Fruit fly (Drosophila melanogaster): ENCODE measurements around the gene eIF5B.

Gene eIF5B

DNA sequence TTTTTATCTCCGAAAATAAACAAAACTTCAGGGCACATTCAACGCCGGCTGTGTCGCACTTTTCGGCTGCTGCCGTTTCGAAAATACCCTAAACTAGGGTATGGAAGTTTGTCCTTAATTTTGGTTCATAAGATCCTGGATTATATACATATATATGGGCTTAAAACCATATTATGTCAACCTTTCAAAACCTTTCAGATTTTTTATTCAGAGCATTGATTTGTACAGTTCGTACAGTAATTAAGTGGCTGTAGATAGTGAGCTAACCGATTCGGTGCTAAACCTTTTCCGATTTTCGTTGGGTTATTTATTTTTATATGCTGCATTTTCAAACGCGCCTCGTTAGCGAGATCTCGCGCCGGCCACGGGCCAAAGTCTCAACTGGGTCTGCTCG, 71.1 kb downstream of the eIF5B start (continued):
- TF ChIP-seq knrl (GFP tag; IDR thresholded peaks at IDR 0.05; ENCODE audit: partially characterized antibody) (no peak), CkIIα-i1 (GFP tag; IDR thresholded peaks at IDR 0.05) (no peak), vnd (GFP tag; IDR thresholded peaks at IDR 0.05; ENCODE audit: partially characterized antibody) (no peak), E2f1 (GFP tag; IDR thresholded peaks at IDR 0.05) (peak; percentile 43; the same call in 1 of the 2 replicates), Scr (GFP tag; IDR thresholded peaks at IDR 0.05; ENCODE audit: partially characterized antibody) (no peak), Jarid2 (GFP tag; optimal IDR thresholded peaks at IDR 0.05) (no peak), Gsc (GFP tag; IDR thresholded peaks at IDR 0.05) (peak; percentile 23; the same call in 1 of the 2 replicates), org-1 (GFP tag; optimal IDR thresholded peaks at IDR 0.05) (peak; percentile 50), ind (GFP tag; optimal IDR thresholded peaks at IDR 0.05) (peak; percentile 54), CG10959 (GFP tag; IDR thresholded peaks at IDR 0.05) (no peak), lab (GFP tag; optimal IDR thresholded peaks at IDR 0.05) (peak; percentile 45), CG4820 (GFP tag; optimal IDR thresholded peaks at IDR 0.05) (peak; percentile 45), odd (GFP tag; optimal IDR thresholded peaks at IDR 0.05) (no peak), gcm (GFP tag; optimal IDR thresholded peaks at IDR 0.05) (peak; percentile 6), sens (GFP tag) (peak; percentile 82), Ravus (GFP tag; IDR thresholded peaks at IDR 0.05) (no peak), da (GFP tag; optimal IDR thresholded peaks at IDR 0.05) (no peak), Meics (GFP tag; optimal IDR thresholded peaks at IDR 0.05) (peak; percentile 51), CG7987 (GFP tag; optimal IDR thresholded peaks at IDR 0.05) (no peak), lbe (GFP tag; optimal IDR thresholded peaks at IDR 0.05) (peak; percentile 50), CG12236 (GFP tag; optimal IDR thresholded peaks at IDR 0.05) (no peak), CG32772 (GFP tag; IDR thresholded peaks at IDR 0.05) (peak; percentile 23; the same call in 1 of the 2 replicates), bcd (GFP tag; optimal IDR thresholded peaks at IDR 0.05) (no peak), CG10321 (GFP tag; IDR thresholded peaks at IDR 0.05) (0 out of 2 replicates have a peak, but pooled peaks have one; percentile 3), CG5953 (GFP tag; IDR thresholded peaks at IDR 0.05) (no peak), CG16779 (GFP tag; IDR thresholded peaks at IDR 0.05) (no peak), ftz-f1 (GFP tag; optimal IDR thresholded peaks at IDR 0.05) (no peak), Poxn (GFP tag; IDR thresholded peaks at IDR 0.05) (no peak), CG10209 (GFP tag; optimal IDR thresholded peaks at IDR 0.05) (peak; percentile 28), kay (GFP tag; optimal IDR thresholded peaks at IDR 0.05) (peak; percentile 12), Oaz (GFP tag; IDR thresholded peaks at IDR 0.05) (no peak), slou (GFP tag; optimal IDR thresholded peaks at IDR 0.05) (no peak), Blimp-1 (GFP tag; optimal IDR thresholded peaks at IDR 0.05) (peak; percentile 70), Mad (GFP tag; optimal IDR thresholded peaks at IDR 0.05) (no peak), CG6689 (GFP tag; IDR thresholded peaks at IDR 0.05) (0 out of 2 replicates have a peak, but pooled peaks have one; percentile 48), corto (GFP tag; optimal IDR thresholded peaks at IDR 0.05) (peak; percentile 47), Awh (GFP tag; IDR thresholded peaks at IDR 0.05) (peak; percentile 73), Neu2 (GFP tag; optimal IDR thresholded peaks at IDR 0.05; ENCODE audit: borderline replicate concordance) (no peak), Sox102F (GFP tag; optimal IDR thresholded peaks at IDR 0.05) (peak; percentile 18), CG1647 (GFP tag; optimal IDR thresholded peaks at IDR 0.05) (no peak), HLH3B (GFP tag; IDR thresholded peaks at IDR 0.05) (peak; percentile 54; the same call in 1 of the 2 replicates), dmrt11E (tag; optimal IDR thresholded peaks at IDR 0.05) (peak; percentile 25), CG8359 (GFP tag; optimal IDR thresholded peaks at IDR 0.05; ENCODE audit: borderline replicate concordance) (no peak), gro (GFP tag; optimal IDR thresholded peaks at IDR 0.05) (peak; percentile 30), ems (GFP tag; optimal IDR thresholded peaks at IDR 0.05) (no peak), CG4424 (GFP tag; optimal IDR thresholded peaks at IDR 0.05) (peak; percentile 40), ttk (GFP tag; IDR thresholded peaks at IDR 0.05) (no peak), Ets97D (GFP tag; optimal IDR thresholded peaks at IDR 0.05) (no peak), CG15269 (tag; optimal IDR thresholded peaks at IDR 0.05) (peak; percentile 1), gfzf (GFP tag; optimal IDR thresholded peaks at IDR 0.05) (no peak), Ada2b (GFP tag; IDR thresholded peaks at IDR 0.05) (peak; percentile 48)
